Worm (Caenorhabditis elegans) whole organism, late embryonic: Measurements from ENCODE around the gene B0244.17.

ENCODE experiments used
- C08G9.2 ChIP-seq: sonication (generic microtip); optimal IDR thresholded peaks from 2 replicates; lab custom pipeline; 2016; ENCODE audit warnings: mild to moderate bottlenecking, missing genetic modification characterization, moderate library complexity, missing compliant biosample characterization
- F13H6.1 ChIP-seq: sonication (generic microtip); optimal IDR thresholded peaks from 2 replicates; lab custom pipeline; 2016; ENCODE audit warnings: missing genetic modification characterization, missing compliant biosample characterization
- K09A11.1 ChIP-seq: sonication (generic microtip); optimal IDR thresholded peaks from 2 replicates; lab custom pipeline; 2017; ENCODE audit warnings: antibody characterized with exemption, mild to moderate bottlenecking, missing genetic modification characterization, missing compliant biosample characterization; ENCODE audit not compliant: insufficient read depth
- ceh-14 ChIP-seq: sonication (generic microtip); optimal IDR thresholded peaks from 2 replicates; lab custom pipeline; 2016; ENCODE audit warnings: missing genotype, missing genetic modification characterization, missing compliant biosample characterization
- ceh-18 ChIP-seq: sonication (generic microtip); optimal IDR thresholded peaks from 2 replicates; lab custom pipeline; 2016; ENCODE audit warnings: missing genetic modification characterization, missing compliant biosample characterization
- ceh-22 ChIP-seq: sonication (generic microtip); optimal IDR thresholded peaks from 2 replicates; lab custom pipeline; 2017; ENCODE audit warnings: missing biosample characterization, missing genetic modification characterization
- ceh-31 ChIP-seq: sonication (generic microtip); optimal IDR thresholded peaks from 2 replicates; lab custom pipeline; 2016; ENCODE audit warnings: missing genetic modification characterization, missing compliant biosample characterization
- ceh-34 ChIP-seq: sonication (generic microtip); optimal IDR thresholded peaks from 2 replicates; lab custom pipeline; 2016; ENCODE audit warnings: mild to moderate bottlenecking, missing genetic modification characterization, missing compliant biosample characterization
- ceh-48 ChIP-seq: sonication (generic microtip); optimal IDR thresholded peaks from 2 replicates; lab custom pipeline; 2016; ENCODE audit warnings: missing genetic modification characterization, inconsistent platforms, missing compliant biosample characterization
- ceh-6 ChIP-seq: fragments of 200-800 bp; sonication (Bioruptor generic); optimal IDR thresholded peaks from 2 replicates; lab custom pipeline; 2018; ENCODE audit warnings: mild to moderate bottlenecking, missing genetic modification characterization, missing compliant biosample characterization
- che-1 ChIP-seq: sonication (generic microtip); optimal IDR thresholded peaks from 2 replicates; lab custom pipeline; 2016; ENCODE audit warnings: mild to moderate bottlenecking, missing genetic modification characterization, missing compliant biosample characterization
- dmd-4 ChIP-seq: sonication (generic microtip); optimal IDR thresholded peaks from 2 replicates; lab custom pipeline; 2016; ENCODE audit warnings: borderline replicate concordance, missing genetic modification characterization, missing compliant biosample characterization
- elt-4 ChIP-seq: sonication (generic microtip); optimal IDR thresholded peaks from 2 replicates; lab custom pipeline; 2016; ENCODE audit warnings: missing genetic modification characterization, missing compliant biosample characterization
- eyg-1 ChIP-seq: sonication (generic microtip); optimal IDR thresholded peaks from 2 replicates; lab custom pipeline; 2016; ENCODE audit warnings: missing genotype, missing genetic modification characterization, missing compliant biosample characterization
- fax-1 ChIP-seq: sonication (generic microtip); optimal IDR thresholded peaks from 2 replicates; lab custom pipeline; 2016; ENCODE audit warnings: missing genotype, missing genetic modification characterization, missing compliant biosample characterization
- hlh-13 ChIP-seq: fragments of 200-800 bp; sonication (Bioruptor generic); optimal IDR thresholded peaks from 2 replicates; lab custom pipeline; 2018; ENCODE audit warnings: mild to moderate bottlenecking, missing genetic modification characterization, missing compliant biosample characterization
- hlh-30 ChIP-seq: sonication (generic microtip); optimal IDR thresholded peaks from 2 replicates; lab custom pipeline; 2017; ENCODE audit warnings: antibody characterized with exemption, missing genetic modification characterization, missing compliant biosample characterization; ENCODE audit not compliant: insufficient read depth
- hlh-6 ChIP-seq: sonication (generic microtip); optimal IDR thresholded peaks from 2 replicates; lab custom pipeline; 2016; ENCODE audit warnings: missing genotype, missing genetic modification characterization, missing compliant biosample characterization
- lin-11 ChIP-seq: fragments of 200-800 bp; sonication (Bioruptor generic); optimal IDR thresholded peaks from 2 replicates; lab custom pipeline; 2018; ENCODE audit warnings: mild to moderate bottlenecking, missing genetic modification characterization, missing compliant biosample characterization
- madf-2 ChIP-seq: sonication (generic microtip); optimal IDR thresholded peaks from 2 replicates; lab custom pipeline; 2017; ENCODE audit warnings: missing genetic modification characterization, missing compliant biosample characterization
- mec-3 ChIP-seq: sonication (generic microtip); optimal IDR thresholded peaks from 2 replicates; lab custom pipeline; 2016; ENCODE audit warnings: borderline replicate concordance, missing genetic modification characterization, missing compliant biosample characterization
- nhr-11 ChIP-seq: fragments of 150-350 bp; optimal IDR thresholded peaks from 2 replicates; lab custom pipeline; 2014; ENCODE audit warnings: missing biosample characterization, missing genetic modification characterization
- nhr-232 ChIP-seq: sonication (generic microtip); optimal IDR thresholded peaks from 2 replicates; lab custom pipeline; 2016; ENCODE audit warnings: missing genetic modification characterization, missing compliant biosample characterization
- odd-2 ChIP-seq: sonication (generic microtip); optimal IDR thresholded peaks from 2 replicates; lab custom pipeline; 2017; ENCODE audit warnings: antibody characterized with exemption, mild to moderate bottlenecking, missing genetic modification characterization, missing compliant biosample characterization
- pat-9 ChIP-seq: fragments of 200-800 bp; sonication (Bioruptor generic); optimal IDR thresholded peaks from 2 replicates; lab custom pipeline; 2018; ENCODE audit warnings: mild to moderate bottlenecking, missing genetic modification characterization, moderate library complexity, missing compliant biosample characterization
- pax-1 ChIP-seq: fragments of 150-350 bp; optimal IDR thresholded peaks from 2 replicates; lab custom pipeline; 2014; ENCODE audit warnings: missing biosample characterization, missing genetic modification characterization
- pha-4 ChIP-seq: fragments of 150-350 bp; optimal IDR thresholded peaks from 2 replicates; lab custom pipeline; 2018; ENCODE audit warnings: missing biosample characterization, missing genetic modification reagents, missing genetic modification characterization
- pros-1 ChIP-seq: fragments of 150-350 bp; optimal IDR thresholded peaks from 2 replicates; lab custom pipeline; 2014; ENCODE audit warnings: missing biosample characterization, missing genetic modification reagents, missing genetic modification characterization
- ref-2 ChIP-seq: sonication (generic microtip); optimal IDR thresholded peaks from 2 replicates; lab custom pipeline; 2016; ENCODE audit warnings: missing genetic modification characterization, missing compliant biosample characterization
- rnt-1 ChIP-seq: sonication (generic microtip); optimal IDR thresholded peaks from 2 replicates; lab custom pipeline; 2016; ENCODE audit warnings: missing genetic modification characterization, missing compliant biosample characterization
- syd-9 ChIP-seq: sonication (generic microtip); optimal IDR thresholded peaks from 2 replicates; lab custom pipeline; 2016; ENCODE audit warnings: mild to moderate bottlenecking, missing genetic modification characterization, moderate library complexity, missing compliant biosample characterization
- tbx-7 ChIP-seq: sonication (generic microtip); optimal IDR thresholded peaks from 2 replicates; lab custom pipeline; 2016; ENCODE audit warnings: missing genotype, missing genetic modification characterization, missing compliant biosample characterization
- ttx-3 ChIP-seq: sonication (generic microtip); optimal IDR thresholded peaks from 2 replicates; lab custom pipeline; 2016; ENCODE audit warnings: missing genetic modification reagents, missing genetic modification characterization, missing compliant biosample characterization
- unc-55 ChIP-seq: sonication (generic microtip); optimal IDR thresholded peaks from 2 replicates; lab custom pipeline; 2017; ENCODE audit warnings: missing biosample characterization, missing genetic modification reagents, missing genetic modification characterization
- unc-86 ChIP-seq: sonication (generic microtip); optimal IDR thresholded peaks from 2 replicates; lab custom pipeline; 2016; ENCODE audit warnings: missing genetic modification characterization, missing compliant biosample characterization

B0244.17 gene

DNA sequence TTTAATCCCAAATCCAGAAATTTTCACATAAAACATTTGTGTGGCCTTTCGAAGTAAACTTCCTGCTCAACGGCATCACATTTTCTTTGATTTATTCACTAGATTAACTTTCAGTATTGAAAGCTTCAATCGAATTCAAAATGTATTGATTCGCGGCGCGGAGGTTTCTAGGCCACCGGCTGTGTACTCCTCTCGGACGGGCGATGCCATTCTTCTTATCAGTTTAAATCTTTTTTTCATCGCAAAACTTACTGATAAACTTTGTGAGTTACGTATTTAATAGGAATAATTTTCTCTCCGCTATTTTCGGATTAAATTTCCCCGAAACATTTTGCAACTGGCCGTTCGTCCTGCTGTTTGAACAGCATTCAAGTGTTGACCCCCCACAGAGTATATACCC is 11.1 kb upstream of the B0244.17 start (continued):
- TF ChIP-seq pros-1 (tag; lab: Kevin White, UChicago) (no peak), eyg-1 (no peak), syd-9 (no peak), mec-3 (peak; percentile 48)

ce11 chrIII:5722550-5722949 is 10.5 kb upstream of the B0244.17 start, which contains the start of gene wrm-1:
wrm-1 (plus strand) TSS chrIII:5722850.
- TF ChIP-seq che-1, result no peak
- TF ChIP-seq K09A11.1, result no peak
- no peak for TF ChIP-seq lin-11
- no peak for TF ChIP-seq pha-4 (tag; lab: Kevin White, UChicago)
- no peak for TF ChIP-seq F13H6.1 (tag; lab: Kevin White, UChicago)
- no peak for TF ChIP-seq ceh-6 (GFP tag; lab: Kevin White, UChicago)
- TF ChIP-seq ceh-22 (tag; lab: Kevin White, UChicago), result no peak
- no peak for TF ChIP-seq unc-55 (GFP tag; lab: Kevin White, UChicago)

DNA sequence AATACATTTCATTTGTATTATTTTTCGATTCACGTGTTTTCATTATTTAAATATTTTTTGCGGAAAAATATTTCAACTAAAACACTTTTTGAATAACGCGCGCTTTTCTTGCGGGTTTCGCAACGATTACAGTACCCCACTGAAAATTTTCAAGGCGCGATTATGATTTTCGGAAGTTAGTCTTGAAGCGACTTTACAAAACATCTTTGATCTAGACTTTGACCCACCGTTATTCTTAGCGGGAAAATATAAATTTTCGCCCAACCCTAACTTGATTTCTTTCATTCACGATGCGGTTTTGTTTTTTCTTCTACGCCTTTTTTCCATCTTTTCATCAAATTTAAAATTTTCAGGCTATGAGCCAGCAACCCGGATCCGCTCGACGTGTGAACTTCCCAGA is 5.2 kb upstream of the B0244.17 start, which contains the start of gene egg-1:
egg-1 (plus strand) TSS at position 354 of the 400 bp plus-strand sequence.
- TF ChIP-seq fax-1 (no peak), ttx-3 (tag; lab: Kevin White, UChicago) (no peak), hlh-6 (no peak), ceh-34 (tag; lab: Kevin White, UChicago) (no peak), elt-4 (no peak), nhr-11 (tag; lab: Kevin White, UChicago) (no peak), dmd-4 (tag; lab: Kevin White, UChicago) (no peak), hlh-30 (tag; lab: Kevin White, UChicago) (no peak), ceh-31 (tag; lab: Kevin White, UChicago) (no peak), ceh-14 (tag; lab: Kevin White, UChicago) (no peak), F13H6.1 (tag; lab: Kevin White, UChicago) (no peak), ceh-18 (tag; lab: Kevin White, UChicago) (no peak), C08G9.2 (no peak), rnt-1 (no peak)

DNA sequence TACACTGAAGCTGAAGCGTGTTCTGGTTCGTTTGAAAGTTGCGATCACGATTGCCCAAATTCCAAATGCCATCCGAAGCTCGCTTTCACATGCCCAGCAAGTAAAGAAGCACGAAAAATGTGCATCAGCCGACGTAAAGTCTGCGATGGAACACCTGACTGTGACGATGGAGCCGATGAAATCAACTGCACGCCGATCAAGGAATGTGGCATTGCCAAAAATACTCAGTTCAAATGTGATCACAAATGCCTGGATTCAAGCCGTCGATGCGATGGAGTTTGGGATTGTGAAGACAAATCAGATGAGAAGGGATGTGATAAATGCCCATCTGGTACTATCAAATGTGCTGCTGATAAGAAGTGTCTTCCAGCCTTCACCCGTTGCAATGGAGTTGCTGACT is 3.7 kb upstream of the B0244.17 start:
- TF ChIP-seq elt-4 (no peak), ceh-31 (tag; lab: Kevin White, UChicago) (no peak), ref-2 (tag; lab: Kevin White, UChicago) (no peak), unc-86 (tag; lab: Kevin White, UChicago) (no peak), ceh-48 (tag; lab: Kevin White, UChicago) (no peak), tbx-7 (no peak), odd-2 (no peak), hlh-13 (no peak)

DNA sequence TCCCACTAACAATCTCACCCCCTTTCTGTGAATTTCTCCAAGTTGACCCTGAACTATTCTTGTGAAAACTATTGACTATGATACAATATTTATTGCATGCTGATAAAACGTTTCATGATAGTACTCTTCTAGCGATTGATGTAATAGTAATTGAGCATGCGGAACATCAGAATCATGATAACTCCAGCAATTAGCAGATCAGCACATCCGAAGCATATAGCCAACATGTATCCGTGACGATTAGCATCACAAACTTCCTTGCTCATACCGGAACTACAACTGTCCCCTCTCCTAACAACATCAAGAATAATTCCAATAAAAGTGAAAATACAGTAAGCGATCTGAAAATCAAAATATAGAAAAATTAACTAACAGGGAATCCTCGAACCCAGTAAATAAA is 3.0 kb upstream of the B0244.17 start:
- TF ChIP-seq F13H6.1 (tag; lab: Kevin White, UChicago) (no peak), madf-2 (tag; lab: Kevin White, UChicago) (no peak), nhr-232 (no peak), eyg-1 (no peak), hlh-30 (tag; lab: Kevin White, UChicago) (no peak), pax-1 (no peak), pat-9 (tag; lab: Kevin White, UChicago) (no peak), pros-1 (tag; lab: Kevin White, UChicago) (no peak)
